Worm (Caenorhabditis elegans): ENCODE measurements around the gene atat-2.

The atat-2 gene

ce11 chrX:5814342-5814741, 34.6 kb upstream of the atat-2 start (continued):
- TF ChIP-seq php-3 (GFP tag; IDR thresholded peaks at IDR 0.05) (no peak; the same call in 1 of the 2 replicates), ZK546.5 (tag; optimal IDR thresholded peaks at IDR 0.05) (no peak), lir-3 (tag; optimal IDR thresholded peaks at IDR 0.05) (no peak), zip-11 (GFP tag; IDR thresholded peaks at IDR 0.05) (no peak), zip-2 (tag; optimal IDR thresholded peaks at IDR 0.05) (no peak), pqm-1 (tag; optimal IDR thresholded peaks at IDR 0.05) (no peak), nhr-25 (tag; optimal IDR thresholded peaks at IDR 0.05; ENCODE audit: borderline replicate concordance, insufficient read depth) (peak; percentile 8), nhr-28 (tag; optimal IDR thresholded peaks at IDR 0.05) (peak; percentile 39), hlh-11 (tag; optimal IDR thresholded peaks at IDR 0.05) (peak; percentile 22), T26A8.4 (GFP tag; IDR thresholded peaks at IDR 0.05) (no peak), arid-1 (GFP tag; conservative IDR thresholded peaks at IDR 0.05) (no peak)

ce11 chrX:5815343-5815742, 33.6 kb upstream of the atat-2 start:
- TF ChIP-seq attf-4 (tag; optimal IDR thresholded peaks at IDR 0.05), result no peak
- peak in 1 of 2 experiments; percentile 88 for TF ChIP-seq daf-16 (GFP tag; optimal IDR thresholded peaks at IDR 0.05)
- no peak for TF ChIP-seq daf-16 (tag; optimal IDR thresholded peaks at IDR 0.05)
- TF ChIP-seq hlh-11 (tag; optimal IDR thresholded peaks at IDR 0.05), result peak; percentile 44
- no peak for TF ChIP-seq nhr-11 (tag; optimal IDR thresholded peaks at IDR 0.05)
- TF ChIP-seq T20F7.1 (GFP tag; optimal IDR thresholded peaks at IDR 0.05), result no peak
- no peak for TF ChIP-seq ceh-32 (tag; optimal IDR thresholded peaks at IDR 0.05; ENCODE audit: poor library complexity)
- TF ChIP-seq Y105C5A.15 (GFP tag; IDR thresholded peaks at IDR 0.05), result no peak
- 0 out of 2 replicates have a peak, but pooled peaks have one; percentile 27 for TF ChIP-seq daf-19 (GFP tag; conservative IDR thresholded peaks at IDR 0.05)
- TF ChIP-seq nhr-77 (tag; optimal IDR thresholded peaks at IDR 0.05), result no peak
- TF ChIP-seq unc-62 (GFP tag; optimal IDR thresholded peaks at IDR 0.05 in 1 of 2), result peak in 1 of 2 experiments; percentile 11
- no peak for TF ChIP-seq unc-62 (tag; optimal IDR thresholded peaks at IDR 0.05)
- no peak for TF ChIP-seq gei-8 (GFP tag; optimal IDR thresholded peaks at IDR 0.05)

ce11 chrX:5816346-5816745, 32.6 kb upstream of the atat-2 start:
- TF ChIP-seq saeg-2 (GFP tag; IDR thresholded peaks at IDR 0.05), result 0 out of 2 replicates have a peak, but pooled peaks have one; percentile 20
- TF ChIP-seq set-16 (GFP tag; IDR thresholded peaks at IDR 0.05), result peak; percentile 63
- no peak for TF ChIP-seq php-3 (GFP tag; IDR thresholded peaks at IDR 0.05)
- peak; percentile 38 for TF ChIP-seq rbr-2 (tag; optimal IDR thresholded peaks at IDR 0.05)
- TF ChIP-seq vab-7 (GFP tag; IDR thresholded peaks at IDR 0.05), result peak; percentile 55
- TF ChIP-seq lin-29 (GFP tag; IDR thresholded peaks at IDR 0.05), result no peak
- no peak for TF ChIP-seq nhr-10 (tag; optimal IDR thresholded peaks at IDR 0.05)
- no peak for TF ChIP-seq lir-3 (tag; optimal IDR thresholded peaks at IDR 0.05)
- no peak for TF ChIP-seq unc-39 (tag; optimal IDR thresholded peaks at IDR 0.05)
- TF ChIP-seq daf-12 (tag; optimal IDR thresholded peaks at IDR 0.05), result no peak
- TF ChIP-seq sdz-12 (GFP tag; optimal IDR thresholded peaks at IDR 0.05), result no peak
- no peak for TF ChIP-seq Y48G9A.11 (GFP tag; IDR thresholded peaks at IDR 0.05)
- no peak for TF ChIP-seq zip-2 (tag; optimal IDR thresholded peaks at IDR 0.05)
- no peak for TF ChIP-seq F44E2.7 (GFP tag; IDR thresholded peaks at IDR 0.05)
- TF ChIP-seq daf-19 (GFP tag; conservative IDR thresholded peaks at IDR 0.05), result no peak
- TF ChIP-seq ama-1 (optimal IDR thresholded peaks at IDR 0.05), result no peak
- TF ChIP-seq lsy-2 (tag; optimal IDR thresholded peaks at IDR 0.05), result peak in 1 of 2 experiments; percentile 34
- 0 out of 2 replicates have a peak, but pooled peaks have one; percentile 7 for TF ChIP-seq ctbp-1 (GFP tag; IDR thresholded peaks at IDR 0.05)
- no peak for TF ChIP-seq ceh-62 (tag; optimal IDR thresholded peaks at IDR 0.05)
- no peak for TF ChIP-seq T26A8.4 (GFP tag; IDR thresholded peaks at IDR 0.05)
- peak; percentile 31 for TF ChIP-seq mep-1 (tag; optimal IDR thresholded peaks at IDR 0.05)
- TF ChIP-seq Y5F2A.4 (GFP tag; optimal IDR thresholded peaks at IDR 0.05), result no peak
- TF ChIP-seq nhr-48 (tag; optimal IDR thresholded peaks at IDR 0.05), result no peak
- TF ChIP-seq zip-11 (GFP tag; IDR thresholded peaks at IDR 0.05), result no peak
- no peak for TF ChIP-seq spr-3 (GFP tag; optimal IDR thresholded peaks at IDR 0.05)
- TF ChIP-seq attf-4 (tag; optimal IDR thresholded peaks at IDR 0.05), result no peak
- TF ChIP-seq Y75B8A.6 (GFP tag; IDR thresholded peaks at IDR 0.05), result no peak
- TF ChIP-seq lin-13 (GFP tag; optimal IDR thresholded peaks at IDR 0.05), result no peak
- no peak for TF ChIP-seq egl-27 (tag; optimal IDR thresholded peaks at IDR 0.05)
- peak; percentile 3 for TF ChIP-seq hlh-11 (tag; optimal IDR thresholded peaks at IDR 0.05)
- TF ChIP-seq hmg-1.1 (GFP tag; IDR thresholded peaks at IDR 0.05), result peak; percentile 52
- no peak for TF ChIP-seq spr-1 (tag; optimal IDR thresholded peaks at IDR 0.05)
- TF ChIP-seq jun-1 (tag; optimal IDR thresholded peaks at IDR 0.05), result no peak
- peak; percentile 29 for TF ChIP-seq F37D6.2 (tag; optimal IDR thresholded peaks at IDR 0.05)
